Fruit fly (Drosophila melanogaster): ENCODE measurements around the gene pum.
A peak's percentile ranks its signal among the peaks of the same experiment; 100 is the strongest.

Gene pum

dm6 chr3R:9126902-9127625, 110.4 kb downstream of the pum start (continued):
- TF ChIP-seq ken (GFP tag; IDR thresholded peaks at IDR 0.05) (no peak), CG10979 (tag; optimal IDR thresholded peaks at IDR 0.05) (peak; percentile 31), sr (GFP tag; IDR thresholded peaks at IDR 0.05) (0 out of 3 replicates have a peak, but pooled peaks have one; percentile 32), kah (GFP tag; optimal IDR thresholded peaks at IDR 0.05) (peak; percentile 52), Vsx1 (GFP tag; optimal IDR thresholded peaks at IDR 0.05) (peak; percentile 80), sc (optimal IDR thresholded peaks at IDR 0.05) (no peak), sc (GFP tag; optimal IDR thresholded peaks at IDR 0.05) (peak; percentile 45), CG31388 (GFP tag; optimal IDR thresholded peaks at IDR 0.05) (no peak), lilli (GFP tag; optimal IDR thresholded peaks at IDR 0.05) (no peak), danr (GFP tag; IDR thresholded peaks at IDR 0.05) (no peak), Hsf (GFP tag; optimal IDR thresholded peaks at IDR 0.05) (no peak), phol (tag; optimal IDR thresholded peaks at IDR 0.05) (no peak), maf-S (GFP tag; optimal IDR thresholded peaks at IDR 0.05) (peak; percentile 11), CG2202 (tag; optimal IDR thresholded peaks at IDR 0.05) (peak; percentile 1), sim (GFP tag; IDR thresholded peaks at IDR 0.05) (peak; percentile 53; the same call in 1 of the 2 replicates), CHES-1-like (GFP tag; optimal IDR thresholded peaks at IDR 0.05) (peak; percentile 19), CG6654 (GFP tag; optimal IDR thresholded peaks at IDR 0.05) (no peak), CG8359 (GFP tag; optimal IDR thresholded peaks at IDR 0.05; ENCODE audit: borderline replicate concordance) (peak; percentile 67), luna (GFP tag; optimal IDR thresholded peaks at IDR 0.05) (no peak), bowl (GFP tag; IDR thresholded peaks at IDR 0.05) (0 out of 2 replicates have a peak, but pooled peaks have one; percentile 26), unc-4 (GFP tag; IDR thresholded peaks at IDR 0.05; ENCODE audit: partially characterized antibody) (no peak), CG15601 (tag; optimal IDR thresholded peaks at IDR 0.05) (peak; percentile 67), Trl (optimal IDR thresholded peaks at IDR 0.05) (no peak), Trl (GFP tag; optimal IDR thresholded peaks at IDR 0.05) (peak; percentile 48), p53 (GFP tag; optimal IDR thresholded peaks at IDR 0.05) (no peak), repo (GFP tag; optimal IDR thresholded peaks at IDR 0.05) (no peak), fd96Cb (tag; optimal IDR thresholded peaks at IDR 0.05) (peak; percentile 21), HLH54F (GFP tag; optimal IDR thresholded peaks at IDR 0.05) (no peak), CG6854 (GFP tag; optimal IDR thresholded peaks at IDR 0.05) (peak; percentile 70), CG11695 (GFP tag; IDR thresholded peaks at IDR 0.05) (0 out of 3 replicates have a peak, but pooled peaks have one; percentile 19), CG9817 (tag; optimal IDR thresholded peaks at IDR 0.05) (peak; percentile 18), Bdp1 (GFP tag; optimal IDR thresholded peaks at IDR 0.05) (no peak), sens (GFP tag) (no peak), dati (GFP tag; IDR thresholded peaks at IDR 0.05) (no peak), CG12659 (GFP tag; optimal IDR thresholded peaks at IDR 0.05) (peak; percentile 45), Eip74EF (GFP tag; optimal IDR thresholded peaks at IDR 0.05) (no peak), bsh (GFP tag; optimal IDR thresholded peaks at IDR 0.05) (peak in 1 of 2 experiments; percentile 28), hbn (GFP tag; IDR thresholded peaks at IDR 0.05; ENCODE audit: partially characterized antibody) (no peak), BtbVII (GFP tag; optimal IDR thresholded peaks at IDR 0.05) (peak; percentile 83), CG9215 (GFP tag; IDR thresholded peaks at IDR 0.05) (no peak), sqz (GFP tag; optimal IDR thresholded peaks at IDR 0.05) (peak; percentile 71), stc (GFP tag; IDR thresholded peaks at IDR 0.05) (peak; percentile 78), peb (GFP tag; IDR thresholded peaks at IDR 0.05) (no peak), Deaf1 (tag; optimal IDR thresholded peaks at IDR 0.05) (no peak), Doc3 (GFP tag; IDR thresholded peaks at IDR 0.05; ENCODE audit: partially characterized antibody) (no peak), CG34224 (GFP tag; IDR thresholded peaks at IDR 0.05; ENCODE audit: partially characterized antibody) (no peak), YL-1 (GFP tag; optimal IDR thresholded peaks at IDR 0.05) (no peak), CG14965 (GFP tag; optimal IDR thresholded peaks at IDR 0.05; ENCODE audit: borderline replicate concordance) (peak; percentile 16), grn (GFP tag; optimal IDR thresholded peaks at IDR 0.05) (peak; percentile 61), tin (GFP tag; optimal IDR thresholded peaks at IDR 0.05) (no peak)
